Worm (Caenorhabditis elegans) whole organism, L1 larva: ENCODE measurements around the gene F53A2.1.

Source experiments
- Y116A8C.19 ChIP-seq: sonication (generic microtip); optimal IDR thresholded peaks from 2 replicates; lab custom pipeline; 2016; ENCODE audit warnings: missing compliant biosample characterization, missing genetic modification characterization, borderline replicate concordance
- alr-1 ChIP-seq: fragments of 200-800 bp; sonication (Bioruptor generic); optimal IDR thresholded peaks from 2 replicates; lab custom pipeline; 2018; ENCODE audit warnings: borderline replicate concordance, mild to moderate bottlenecking, missing genetic modification characterization, missing compliant biosample characterization
- blmp-1 ChIP-seq: fragments of 150-350 bp; optimal IDR thresholded peaks from 2 replicates; lab custom pipeline; 2014; ENCODE audit warnings: missing biosample characterization, missing genetic modification characterization
- ceh-63 ChIP-seq: fragments of 200-800 bp; sonication (Bioruptor generic); optimal IDR thresholded peaks from 2 replicates; lab custom pipeline; 2018; ENCODE audit warnings: mild to moderate bottlenecking, missing genetic modification characterization, missing compliant biosample characterization
- ceh-8 ChIP-seq: fragments of 200-800 bp; sonication (Bioruptor generic); optimal IDR thresholded peaks from 2 replicates; lab custom pipeline; 2018; ENCODE audit warnings: mild to moderate bottlenecking, missing genetic modification characterization, moderate library complexity, missing compliant biosample characterization
- ceh-82 ChIP-seq, 3 experiments: fragments of 150-350 bp in 1 of 3; sonication (generic microtip) in 2 of 3; optimal IDR thresholded peaks; 2 replicates each; lab custom pipeline; 2014 to 2017; ENCODE audit warnings: missing biosample characterization in 3 of 3, missing genetic modification characterization in 3 of 3
- ceh-88 ChIP-seq: fragments of 200-800 bp; sonication (Bioruptor generic); IDR thresholded peaks from 2 replicates; pipeline ENCODE4 v1.3.6; 2022; ENCODE audit warnings: missing genetic modification characterization, missing compliant biosample characterization
- ceh-90 ChIP-seq: sonication (generic microtip); optimal IDR thresholded peaks from 2 replicates; lab custom pipeline; 2016; ENCODE audit warnings: missing genetic modification characterization, missing compliant biosample characterization
- dsc-1 ChIP-seq: sonication (generic microtip); optimal IDR thresholded peaks from 2 replicates; lab custom pipeline; 2016; ENCODE audit warnings: mild to moderate bottlenecking, missing genetic modification characterization, missing compliant biosample characterization
- egl-13 ChIP-seq: sonication (generic microtip); optimal IDR thresholded peaks from 2 replicates; lab custom pipeline; 2016; ENCODE audit warnings: missing genotype, missing genetic modification reagents, missing genetic modification characterization, missing compliant biosample characterization
- egl-27 ChIP-seq, 2 experiments: fragments of 150-350 bp in 1 of 2; sonication (generic microtip); optimal IDR thresholded peaks; 3 replicates each; lab custom pipeline; 2017 to 2018; ENCODE audit warnings: missing biosample characterization in 2 of 2, missing genetic modification characterization in 2 of 2, missing genetic modification reagents in 2 of 2
- elt-2 ChIP-seq: sonication (generic microtip); optimal IDR thresholded peaks from 2 replicates; lab custom pipeline; 2016; ENCODE audit warnings: missing genetic modification characterization, mild to moderate bottlenecking, inconsistent platforms, missing compliant biosample characterization, missing genetic modification reagents
- fkh-4 ChIP-seq: sonication (generic microtip); optimal IDR thresholded peaks from 2 replicates; lab custom pipeline; 2016; ENCODE audit warnings: missing compliant biosample characterization, missing genetic modification characterization, borderline replicate concordance
- hlh-17 ChIP-seq: fragments of 200-800 bp; sonication (Bioruptor generic); optimal IDR thresholded peaks from 2 replicates; lab custom pipeline; 2018; ENCODE audit warnings: missing genetic modification characterization, mild to moderate bottlenecking, missing compliant biosample characterization, moderate library complexity, borderline replicate concordance
- hpl-2 ChIP-seq: fragments of 150-350 bp; optimal IDR thresholded peaks from 2 replicates; lab custom pipeline; 2014; ENCODE audit warnings: missing biosample characterization, missing genetic modification reagents, missing genetic modification characterization
- isw-1 ChIP-seq: fragments of 200-800 bp; sonication (Bioruptor generic); IDR thresholded peaks from 2 replicates; pipeline ENCODE4 v1.3.6; 2022; ENCODE audit warnings: missing genetic modification characterization, missing compliant biosample characterization
- jun-1 ChIP-seq: fragments of 150-350 bp; optimal IDR thresholded peaks from 2 replicates; lab custom pipeline; 2014; ENCODE audit warnings: missing biosample characterization, missing genetic modification reagents, missing genetic modification characterization
- lin-13 ChIP-seq: fragments of 150-350 bp; optimal IDR thresholded peaks from 2 replicates; lab custom pipeline; 2014; ENCODE audit warnings: missing biosample characterization, missing genetic modification reagents, missing genetic modification characterization
- lin-14 ChIP-seq: fragments of 200-800 bp; sonication (Bioruptor generic); optimal IDR thresholded peaks from 2 replicates; lab custom pipeline; 2018; ENCODE audit warnings: mild to moderate bottlenecking, missing genetic modification characterization, moderate library complexity, missing compliant biosample characterization
- lin-15B ChIP-seq: fragments of 150-350 bp; sonication (generic microtip); optimal IDR thresholded peaks from 3 replicates; lab custom pipeline; 2014; ENCODE audit warnings: missing biosample characterization, missing genetic modification characterization
- lir-3 ChIP-seq: sonication (generic microtip); optimal IDR thresholded peaks from 2 replicates; lab custom pipeline; 2016; ENCODE audit warnings: mild to moderate bottlenecking, missing genetic modification characterization, moderate library complexity, missing compliant biosample characterization; ENCODE audit not compliant: poor library complexity
- lsy-2 ChIP-seq, 2 experiments: fragments of 150-350 bp; optimal IDR thresholded peaks; 2 replicates each; lab custom pipeline; 2014; ENCODE audit warnings: missing biosample characterization in 2 of 2, missing genetic modification characterization in 2 of 2
- mdl-1 ChIP-seq, 2 experiments: fragments of 150-350 bp; optimal IDR thresholded peaks; 2 replicates each; lab custom pipeline; 2014 to 2017; ENCODE audit warnings: missing biosample characterization in 2 of 2, missing genetic modification characterization in 2 of 2, inconsistent platforms in 1 of 2
- mep-1 ChIP-seq: fragments of 150-350 bp; optimal IDR thresholded peaks from 2 replicates; lab custom pipeline; 2014; ENCODE audit warnings: missing biosample characterization, missing genetic modification characterization
- nhr-12 ChIP-seq: sonication (generic microtip); optimal IDR thresholded peaks from 2 replicates; lab custom pipeline; 2017; ENCODE audit warnings: missing biosample characterization, missing genetic modification characterization
- nhr-19 ChIP-seq: fragments of 200-800 bp; sonication (Bioruptor generic); conservative IDR thresholded peaks from 2 replicates; pipeline ENCODE4 v1.3.6; 2022; ENCODE audit warnings: missing genetic modification characterization, missing compliant biosample characterization
- nhr-20 ChIP-seq: sonication (generic microtip); optimal IDR thresholded peaks from 2 replicates; lab custom pipeline; 2016; ENCODE audit warnings: mild to moderate bottlenecking, missing genetic modification characterization, missing compliant biosample characterization
- nhr-28 ChIP-seq: fragments of 150-350 bp; optimal IDR thresholded peaks from 2 replicates; lab custom pipeline; 2014; ENCODE audit warnings: missing biosample characterization, missing genetic modification characterization
- nhr-71 ChIP-seq: sonication (generic microtip); optimal IDR thresholded peaks from 2 replicates; lab custom pipeline; 2016; ENCODE audit warnings: mild to moderate bottlenecking, missing genetic modification characterization, moderate library complexity, missing compliant biosample characterization
- nhr-76 ChIP-seq: sonication (generic microtip); optimal IDR thresholded peaks from 2 replicates; lab custom pipeline; 2017; ENCODE audit warnings: missing biosample characterization, missing genetic modification characterization
- nhr-85 ChIP-seq: sonication (generic microtip); peaks from one replicate; lab custom pipeline; 2016; ENCODE audit warnings: missing genetic modification characterization, inconsistent platforms, missing compliant biosample characterization
- nhr-90 ChIP-seq: sonication (generic microtip); optimal IDR thresholded peaks from 2 replicates; lab custom pipeline; 2016; ENCODE audit warnings: mild to moderate bottlenecking, missing genetic modification characterization, missing compliant biosample characterization; ENCODE audit not compliant: poor library complexity
- pax-3 ChIP-seq: fragments of 200-800 bp; sonication (Bioruptor generic); optimal IDR thresholded peaks from 2 replicates; lab custom pipeline; 2018; ENCODE audit warnings: mild to moderate bottlenecking, missing genetic modification characterization, moderate library complexity, missing compliant biosample characterization
- skn-1 ChIP-seq: fragments of 150-350 bp; optimal IDR thresholded peaks from 2 replicates; lab custom pipeline; 2014; ENCODE audit warnings: missing biosample characterization, missing genetic modification characterization
- sox-4 ChIP-seq: sonication (generic microtip); optimal IDR thresholded peaks from 2 replicates; lab custom pipeline; 2016; ENCODE audit warnings: missing genetic modification characterization, missing compliant biosample characterization
- sptf-1 ChIP-seq: fragments of 150-350 bp; optimal IDR thresholded peaks from 2 replicates; lab custom pipeline; 2014; ENCODE audit warnings: missing biosample characterization, missing genetic modification characterization
- swsn-7 ChIP-seq: sonication (generic microtip); optimal IDR thresholded peaks from 2 replicates; lab custom pipeline; 2016; ENCODE audit warnings: missing genetic modification characterization, missing compliant biosample characterization
- tbx-2 ChIP-seq: sonication (generic microtip); optimal IDR thresholded peaks from 2 replicates; lab custom pipeline; 2016; ENCODE audit warnings: missing genetic modification characterization, missing compliant biosample characterization
- unc-30 ChIP-seq: sonication (generic microtip); optimal IDR thresholded peaks from 2 replicates; lab custom pipeline; 2017; ENCODE audit warnings: missing biosample characterization, missing genetic modification characterization
- unc-62 ChIP-seq: fragments of 150-350 bp; optimal IDR thresholded peaks from 2 replicates; lab custom pipeline; 2014; ENCODE audit warnings: missing biosample characterization, missing genetic modification reagents, missing genetic modification characterization
- unc-98 ChIP-seq: fragments of 200-800 bp; sonication (Bioruptor generic); IDR thresholded peaks from 2 replicates; pipeline ENCODE4 v1.3.6; 2022; ENCODE audit warnings: missing genetic modification characterization, missing compliant biosample characterization
- zag-1 ChIP-seq: fragments of 150-350 bp; optimal IDR thresholded peaks from 2 replicates; lab custom pipeline; 2014; ENCODE audit warnings: missing biosample characterization, missing genetic modification characterization
- ztf-11 ChIP-seq, 2 experiments: sonication (generic microtip); optimal IDR thresholded peaks; 2 replicates each; lab custom pipeline; 2016 to 2017; ENCODE audit warnings: missing genetic modification characterization in 2 of 2, missing biosample characterization in 1 of 2, missing compliant biosample characterization in 1 of 2
- ztf-4 ChIP-seq: fragments of 150-350 bp; optimal IDR thresholded peaks from 2 replicates; lab custom pipeline; 2014; ENCODE audit warnings: missing biosample characterization, missing genetic modification characterization

Gene F53A2.1

DNA sequence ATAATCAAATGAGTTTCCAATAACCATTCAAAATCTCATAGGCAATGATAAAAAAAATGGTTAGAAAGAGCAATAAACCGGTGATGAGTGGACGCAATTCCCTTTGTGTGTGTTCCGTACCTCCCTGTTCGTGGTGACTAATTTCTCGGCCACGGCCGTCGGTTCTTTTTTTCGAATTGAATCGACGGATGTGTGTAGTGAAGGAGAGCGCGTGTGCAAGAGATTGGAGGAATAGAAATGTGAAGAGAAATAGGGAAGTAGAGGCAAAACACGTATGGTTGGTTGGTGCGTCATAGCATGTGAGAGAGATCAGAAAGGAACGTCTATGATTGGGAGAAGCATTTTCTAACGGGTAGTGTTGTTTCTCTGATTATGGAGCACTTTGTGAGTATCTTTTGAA, 35.2 kb upstream of the F53A2.1 start (continued):
- TF ChIP-seq unc-98 (no peak), egl-13 (tag; lab: Kevin White, UChicago) (no peak), alr-1 (tag; lab: Kevin White, UChicago) (no peak), ceh-63 (no peak), lir-3 (tag; lab: Kevin White, UChicago) (no peak), nhr-85 (tag; lab: Kevin White, UChicago) (peak; percentile 59), lin-13 (GFP tag; lab: Kevin White, UChicago) (no peak), zag-1 (tag; lab: Kevin White, UChicago) (no peak), fkh-4 (tag; lab: Kevin White, UChicago) (no peak), ceh-8 (no peak), ztf-11 (tag; optimal IDR thresholded peaks at IDR 0.05; lab: Kevin White, UChicago) (no peak), mep-1 (tag; lab: Kevin White, UChicago) (no peak), elt-2 (tag; lab: Kevin White, UChicago) (no peak), isw-1 (no peak), skn-1 (tag; lab: Kevin White, UChicago) (peak; percentile 68), hpl-2 (GFP tag; lab: Kevin White, UChicago) (no peak), nhr-90 (no peak), Y116A8C.19 (tag; lab: Kevin White, UChicago) (no peak), blmp-1 (peak; percentile 58), nhr-28 (no peak), sptf-1 (tag; lab: Kevin White, UChicago) (no peak), ceh-82 (tag; optimal IDR thresholded peaks at IDR 0.05; lab: Kevin White, UChicago) (peak in 1 of 3 experiments; percentile 69), egl-27 (tag; optimal IDR thresholded peaks at IDR 0.05; lab: Kevin White, UChicago) (no peak), nhr-19 (no peak), unc-30 (no peak), pax-3 (tag; lab: Kevin White, UChicago) (no peak), ceh-88 (no peak), nhr-20 (tag; lab: Kevin White, UChicago) (peak; percentile 21), lin-15B (tag; lab: Kevin White, UChicago) (peak; percentile 4), swsn-7 (tag; lab: Kevin White, UChicago) (peak; percentile 9), hlh-17 (no peak), nhr-76 (tag; lab: Kevin White, UChicago) (no peak), ztf-4 (no peak), ceh-90 (tag; lab: Kevin White, UChicago) (no peak), tbx-2 (tag; lab: Kevin White, UChicago) (no peak), nhr-12 (tag; lab: Kevin White, UChicago) (no peak), dsc-1 (tag; lab: Kevin White, UChicago) (no peak)
- TF ChIP-seq, all 84 proteins: peak for 21

DNA sequence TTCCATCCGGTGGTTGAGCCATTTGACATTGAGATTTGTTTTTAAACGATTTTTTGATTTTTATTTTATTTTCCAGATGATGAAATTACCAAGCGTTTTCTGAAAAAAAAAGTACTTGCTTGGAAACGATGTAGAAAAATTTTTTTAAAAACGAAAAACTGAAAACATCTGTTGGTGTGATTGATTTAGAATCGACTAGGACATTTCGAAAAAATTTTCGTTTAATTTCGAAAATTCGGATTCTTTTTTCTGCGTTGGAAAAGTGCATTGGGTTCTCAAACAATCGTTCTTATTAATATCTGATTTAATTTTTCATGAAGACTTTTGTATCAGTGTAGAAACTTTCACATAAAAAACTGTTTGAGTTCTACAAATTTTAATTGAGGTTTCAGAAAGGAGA, 34.6 kb upstream of the F53A2.1 start, which contains the start of gene F53A2.9:
TSS of gene F53A2.9 (minus strand) at position 101 of the 400 bp plus-strand sequence.
- TF ChIP-seq unc-62 = no peak
- TF ChIP-seq, all 84 proteins: peak for 0

DNA sequence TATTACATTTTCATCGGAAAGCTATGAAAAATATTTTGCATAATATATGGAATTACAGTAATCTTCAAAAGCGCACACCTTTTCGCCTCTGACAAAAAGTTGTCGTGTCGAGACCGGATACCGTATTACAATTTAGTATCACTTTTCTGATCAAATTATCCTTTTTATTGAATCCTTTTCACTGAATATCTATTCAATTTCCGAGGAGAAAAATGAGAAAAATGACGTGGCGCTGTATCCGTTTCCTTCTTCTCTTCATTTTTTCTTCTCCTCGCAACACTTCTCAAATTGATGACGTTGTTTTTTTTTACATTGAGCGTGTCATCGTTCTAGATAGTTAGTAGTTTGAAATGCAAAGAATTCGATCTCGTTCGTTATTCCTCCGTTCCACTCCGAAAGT, 26.3 kb upstream of the F53A2.1 start:
- TF ChIP-seq lsy-2 (tag; optimal IDR thresholded peaks at IDR 0.05; lab: Kevin White, UChicago) (peak in 1 of 2 experiments; percentile 12), mdl-1 (tag; optimal IDR thresholded peaks at IDR 0.05; lab: Kevin White, UChicago) (no peak), jun-1 (tag; lab: Kevin White, UChicago) (no peak), sox-4 (tag; lab: Kevin White, UChicago) (no peak), nhr-71 (peak; percentile 3), lin-14 (GFP tag; lab: Kevin White, UChicago) (peak; percentile 66), blmp-1 (no peak)
- TF ChIP-seq, all 84 proteins: peak for 3
